Fruit fly (Drosophila melanogaster) whole organism, embryonic: ENCODE measurements around the gene Prx1.

ENCODE experiments used
- Abd-B ChIP-seq: fragments of 200-800 bp; sonication (Bioruptor generic); optimal IDR thresholded peaks from 2 replicates; lab custom pipeline; 2018; ENCODE audit warnings: missing biosample characterization, mild to moderate bottlenecking, missing genetic modification characterization, moderate library complexity
- CG11504 ChIP-seq: fragments of 200-800 bp; sonication (Bioruptor generic); optimal IDR thresholded peaks from 3 replicates; lab custom pipeline; 2019; ENCODE audit warnings: missing biosample characterization, mild to moderate bottlenecking, missing genetic modification characterization, moderate library complexity
- CG12071 ChIP-seq: fragments of 200-800 bp; sonication (Bioruptor generic); optimal IDR thresholded peaks from 3 replicates; lab custom pipeline; 2018; ENCODE audit warnings: missing biosample characterization, mild to moderate bottlenecking, missing genetic modification characterization
- CG14667 ChIP-seq: fragments of 200-800 bp; sonication (Bioruptor generic); IDR thresholded peaks from 2 replicates; pipeline ENCODE4 v1.3.6; 2022; ENCODE audit warnings: missing biosample characterization, missing genetic modification characterization
- CG15601 ChIP-seq: fragments of 200-800 bp; sonication (Bioruptor generic); optimal IDR thresholded peaks from 3 replicates; lab custom pipeline; 2019; ENCODE audit warnings: missing biosample characterization, mild to moderate bottlenecking, missing genetic modification characterization, moderate library complexity
- CG1603 ChIP-seq: fragments of 200-800 bp; sonication (Bioruptor generic); optimal IDR thresholded peaks from 2 replicates; lab custom pipeline; 2019; ENCODE audit warnings: missing biosample characterization, mild to moderate bottlenecking, missing genetic modification characterization, moderate library complexity
- CG16863 ChIP-seq: fragments of 200-800 bp; sonication (Bioruptor generic); optimal IDR thresholded peaks from 3 replicates; lab custom pipeline; 2016; ENCODE audit warnings: missing biosample characterization, missing genetic modification characterization
- CG18764 ChIP-seq: fragments of 200-800 bp; sonication (Bioruptor generic); optimal IDR thresholded peaks from 3 replicates; lab custom pipeline; 2016; ENCODE audit warnings: missing biosample characterization, missing genetic modification characterization
- CG30403 ChIP-seq: fragments of 200-800 bp; sonication (Bioruptor generic); optimal IDR thresholded peaks from 3 replicates; lab custom pipeline; 2016; ENCODE audit warnings: missing biosample characterization, missing genetic modification characterization
- CG34376 ChIP-seq: fragments of 200-800 bp; sonication (Bioruptor generic); optimal IDR thresholded peaks from 2 replicates; lab custom pipeline; 2018; ENCODE audit warnings: missing biosample characterization, mild to moderate bottlenecking, missing genetic modification characterization
- CG4360 ChIP-seq: fragments of 200-800 bp; sonication (Bioruptor generic); IDR thresholded peaks from 2 replicates; pipeline ENCODE4 v1.3.6; 2022; ENCODE audit warnings: missing biosample characterization, missing genetic modification characterization
- CG4617 ChIP-seq: fragments of 200-800 bp; sonication (Bioruptor generic); optimal IDR thresholded peaks from 3 replicates; lab custom pipeline; 2016; ENCODE audit warnings: missing biosample characterization, missing genetic modification characterization, borderline replicate concordance
- CG6765 ChIP-seq: fragments of 200-800 bp; sonication (Bioruptor generic); optimal IDR thresholded peaks from 3 replicates; lab custom pipeline; 2017; ENCODE audit warnings: missing biosample characterization, mild to moderate bottlenecking, missing genetic modification characterization
- CG6813 ChIP-seq: fragments of 200-800 bp; sonication (Bioruptor generic); optimal IDR thresholded peaks from 2 replicates; lab custom pipeline; 2017; ENCODE audit warnings: missing biosample characterization, missing genetic modification characterization, mild to moderate bottlenecking, moderate library complexity, missing genetic modification reagents
- CG7372 ChIP-seq: fragments of 200-800 bp; sonication (Bioruptor generic); IDR thresholded peaks from 2 replicates; pipeline ENCODE4 v1.3.6; 2022; ENCODE audit warnings: missing biosample characterization, missing genetic modification characterization
- CG7963 ChIP-seq: fragments of 200-800 bp; sonication (Bioruptor generic); IDR thresholded peaks from 3 replicates; pipeline ENCODE4 v1.3.6; 2022; ENCODE audit warnings: missing biosample characterization, missing genetic modification characterization; ENCODE audit not compliant: partially characterized antibody
- CG9437 ChIP-seq: fragments of 200-800 bp; sonication (Bioruptor generic); optimal IDR thresholded peaks from 2 replicates; lab custom pipeline; 2018; ENCODE audit warnings: missing biosample characterization, mild to moderate bottlenecking, missing genetic modification characterization
- CkIIα-i1 ChIP-seq: fragments of 200-800 bp; sonication (Bioruptor generic); IDR thresholded peaks from 2 replicates; pipeline ENCODE4 v1.3.6; 2022; ENCODE audit warnings: missing biosample characterization, missing genetic modification characterization
- D19A ChIP-seq: fragments of 200-800 bp; optimal IDR thresholded peaks from 3 replicates; lab custom pipeline; 2019; ENCODE audit warnings: missing biosample characterization, mild to moderate bottlenecking, missing genetic modification characterization, moderate library complexity
- Dref ChIP-seq: fragments of 200-800 bp; sonication (Bioruptor generic); IDR thresholded peaks from 2 replicates; pipeline ENCODE4 v1.3.6; 2022; ENCODE audit warnings: missing biosample characterization, missing genetic modification characterization
- E2f1 ChIP-seq: fragments of 200-800 bp; sonication (Bioruptor generic); IDR thresholded peaks from 2 replicates; pipeline ENCODE4 v1.3.6; 2022; ENCODE audit warnings: missing biosample characterization, missing genetic modification characterization
- GATAe ChIP-seq: fragments of 200-800 bp; sonication (Bioruptor generic); conservative IDR thresholded peaks from 2 replicates; pipeline ENCODE4 v1.3.6; 2022; ENCODE audit warnings: missing biosample characterization, missing genetic modification characterization
- HLH4C ChIP-seq: fragments of 200-800 bp; sonication (Bioruptor generic); IDR thresholded peaks from 3 replicates; pipeline ENCODE4 v1.3.6; 2022; ENCODE audit warnings: missing biosample characterization, missing genetic modification characterization; ENCODE audit not compliant: partially characterized antibody
- HmgZ ChIP-seq: fragments of 200-800 bp; sonication (Bioruptor generic); optimal IDR thresholded peaks from 2 replicates; lab custom pipeline; 2018; ENCODE audit warnings: missing biosample characterization, mild to moderate bottlenecking, missing genetic modification characterization
- Hsf ChIP-seq: fragments of 200-800 bp; sonication (Bioruptor generic); optimal IDR thresholded peaks from 3 replicates; lab custom pipeline; 2016; ENCODE audit warnings: missing biosample characterization, missing genetic modification characterization
- NfI ChIP-seq: fragments of 200-800 bp; sonication (Bioruptor generic); optimal IDR thresholded peaks from 3 replicates; lab custom pipeline; 2018; ENCODE audit warnings: missing biosample characterization, mild to moderate bottlenecking, missing genetic modification characterization, moderate library complexity
- Spps ChIP-seq: fragments of 200-800 bp; sonication (Bioruptor generic); optimal IDR thresholded peaks from 2 replicates; lab custom pipeline; 2018; ENCODE audit warnings: missing biosample characterization, mild to moderate bottlenecking, missing genetic modification characterization
- Sry-β ChIP-seq: fragments of 200-800 bp; sonication (Bioruptor generic); optimal IDR thresholded peaks from 2 replicates; lab custom pipeline; 2018; ENCODE audit warnings: missing biosample characterization, mild to moderate bottlenecking, missing genetic modification characterization, moderate library complexity
- ac ChIP-seq: fragments of 200-800 bp; sonication (Bioruptor generic); optimal IDR thresholded peaks from 3 replicates; lab custom pipeline; 2017; ENCODE audit warnings: missing biosample characterization, mild to moderate bottlenecking, missing genetic modification characterization
- chinmo ChIP-seq: fragments of 200-800 bp; sonication (Bioruptor generic); IDR thresholded peaks from 4 replicates; pipeline ENCODE4 v1.3.6; 2022; ENCODE audit warnings: missing biosample characterization, missing genetic modification characterization; ENCODE audit not compliant: partially characterized antibody
- crc ChIP-seq: fragments of 200-800 bp; sonication (Bioruptor generic); optimal IDR thresholded peaks from 2 replicates; lab custom pipeline; 2016; ENCODE audit warnings: missing biosample characterization, missing genetic modification characterization
- crp ChIP-seq, 2 experiments: fragments of 200-800 bp; sonication (Bioruptor generic); optimal IDR thresholded peaks; 2 replicates in 1 of 2; 3 replicates in 1 of 2; lab custom pipeline; 2017; ENCODE audit warnings: missing biosample characterization in 2 of 2, missing genetic modification characterization in 2 of 2, mild to moderate bottlenecking in 1 of 2, moderate library complexity in 1 of 2
- cwo ChIP-seq: fragments of 200-800 bp; sonication (Bioruptor generic); optimal IDR thresholded peaks from 3 replicates; lab custom pipeline; 2017; ENCODE audit warnings: missing biosample characterization, missing genetic modification characterization, mild to moderate bottlenecking, moderate library complexity, missing genetic modification reagents
- emc ChIP-seq: fragments of 200-800 bp; sonication (Bioruptor generic); optimal IDR thresholded peaks from 2 replicates; lab custom pipeline; 2016; ENCODE audit warnings: missing biosample characterization, missing genetic modification characterization
- fu2 ChIP-seq: fragments of 200-800 bp; sonication (Bioruptor generic); optimal IDR thresholded peaks from 2 replicates; lab custom pipeline; 2016; ENCODE audit warnings: missing biosample characterization, missing genetic modification characterization
- gce ChIP-seq: fragments of 200-800 bp; sonication (Bioruptor generic); IDR thresholded peaks from 3 replicates; pipeline ENCODE4 v1.3.6; 2022; ENCODE audit warnings: missing biosample characterization, missing genetic modification characterization
- her ChIP-seq: fragments of 200-800 bp; sonication (Bioruptor generic); optimal IDR thresholded peaks from 2 replicates; lab custom pipeline; 2016; ENCODE audit warnings: missing biosample characterization, missing genetic modification characterization
- knrl ChIP-seq: fragments of 200-800 bp; sonication (Bioruptor generic); IDR thresholded peaks from 3 replicates; pipeline ENCODE4 v1.3.6; 2022; ENCODE audit warnings: missing biosample characterization, missing genetic modification characterization; ENCODE audit not compliant: partially characterized antibody
- lbe ChIP-seq: fragments of 200-800 bp; sonication (Bioruptor generic); optimal IDR thresholded peaks from 2 replicates; lab custom pipeline; 2016; ENCODE audit warnings: missing biosample characterization, mild to moderate bottlenecking, missing genetic modification characterization
- lola ChIP-seq, 3 experiments: fragments of >200 bp in 2 of 3; fragments of 200-800 bp in 1 of 3; sonication (Bioruptor generic) in 1 of 3; optimal IDR thresholded peaks; 2 replicates each; lab custom pipeline; 2017 to 2019; ENCODE audit warnings: missing biosample characterization in 3 of 3, missing genetic modification characterization in 3 of 3, mild to moderate bottlenecking in 1 of 3, moderate library complexity in 1 of 3
- lov ChIP-seq, 2 experiments: fragments of 200-800 bp in 1 of 2; fragments of >200 bp in 1 of 2; sonication (Bioruptor generic) in 1 of 2; IDR thresholded peaks in 1 of 2; optimal IDR thresholded peaks in 1 of 2; 2 replicates in 1 of 2; 3 replicates in 1 of 2; pipeline versions ENCODE4 v1.3.6 to Lab custom; 2017 to 2022; ENCODE audit warnings: missing biosample characterization in 1 of 2, missing genetic modification characterization in 1 of 2
- pb ChIP-seq: fragments of 200-800 bp; sonication (Bioruptor generic); optimal IDR thresholded peaks from 3 replicates; lab custom pipeline; 2016; ENCODE audit warnings: missing biosample characterization, missing genetic modification characterization
- peb ChIP-seq: fragments of 200-800 bp; sonication (Bioruptor generic); IDR thresholded peaks from 2 replicates; pipeline ENCODE4 v1.3.6; 2022; ENCODE audit warnings: missing biosample characterization, missing genetic modification characterization
- prd ChIP-seq, 3 experiments: fragments of >200 bp in 2 of 3; fragments of 200-800 bp in 1 of 3; sonication (Bioruptor generic) in 1 of 3; optimal IDR thresholded peaks in 2 of 3; IDR thresholded peaks in 1 of 3; 2 replicates in 2 of 3; 3 replicates in 1 of 3; pipeline versions ENCODE4 v1.3.6 to Lab custom; 2017 to 2022; ENCODE audit warnings: missing biosample characterization in 1 of 3, missing genetic modification characterization in 1 of 3
- run ChIP-seq: fragments of 200-800 bp; sonication (Bioruptor generic); optimal IDR thresholded peaks from 3 replicates; lab custom pipeline; 2018; ENCODE audit warnings: missing biosample characterization, mild to moderate bottlenecking, missing genetic modification characterization
- slp2 ChIP-seq: fragments of 200-800 bp; sonication (Bioruptor generic); optimal IDR thresholded peaks from 2 replicates; lab custom pipeline; 2016; ENCODE audit warnings: missing biosample characterization, missing genetic modification characterization
- ssp ChIP-seq: fragments of 200-800 bp; sonication (Bioruptor generic); IDR thresholded peaks from 2 replicates; pipeline ENCODE4 v1.3.6; 2022; ENCODE audit warnings: missing biosample characterization, missing genetic modification characterization
- tgo ChIP-seq: fragments of 200-800 bp; sonication (Bioruptor generic); IDR thresholded peaks from 3 replicates; pipeline ENCODE4 v1.3.6; 2022; ENCODE audit warnings: missing biosample characterization, missing genetic modification characterization
- z ChIP-seq: fragments of 200-800 bp; sonication (Bioruptor generic); IDR thresholded peaks from 3 replicates; pipeline ENCODE4 v1.3.6; 2022; ENCODE audit warnings: missing biosample characterization, missing genetic modification characterization
- zfh1 ChIP-seq: fragments of 200-800 bp; sonication (Bioruptor generic); IDR thresholded peaks from 3 replicates; pipeline ENCODE4 v1.3.6; 2022; ENCODE audit warnings: missing biosample characterization, missing genetic modification characterization

The Prx1 gene

dm6 chr3L:15163414-15163813, 44.2 kb upstream of the Prx1 start, which contains the start of gene CG7011 (continued):
- TF ChIP-seq HmgZ (tag; lab: Kevin White, UChicago) (peak; percentile 30), pb (GFP tag; lab: Kevin White, UChicago) (no peak), CG4360 (GFP tag; lab: Robert Waterston, UW) (no peak), Dref (peak; percentile 66), lov (optimal IDR thresholded peaks at IDR 0.05; lab: Kevin White, UChicago) (no peak), lov (GFP tag; IDR thresholded peaks at IDR 0.05; lab: Robert Waterston, UW) (no peak), lbe (GFP tag; lab: Kevin White, UChicago) (no peak), CG7372 (GFP tag; lab: Robert Waterston, UW) (no peak), HLH4C (GFP tag; lab: Robert Waterston, UW) (0 out of 3 replicates have a peak, but pooled peaks have one; percentile 46), CG14667 (GFP tag; lab: Robert Waterston, UW) (no peak), run (tag; lab: Kevin White, UChicago) (no peak), slp2 (no peak), Spps (tag; lab: Kevin White, UChicago) (no peak), CG34376 (GFP tag; lab: Kevin White, UChicago) (no peak), lola (GFP tag; optimal IDR thresholded peaks at IDR 0.05; lab: Kevin White, UChicago) (no peak), zfh1 (GFP tag; lab: Robert Waterston, UW) (no peak), crp (GFP tag; optimal IDR thresholded peaks at IDR 0.05; lab: Kevin White, UChicago) (peak; percentile 72 to 93), prd (optimal IDR thresholded peaks at IDR 0.05; lab: Kevin White, UChicago) (no peak), prd (GFP tag; IDR thresholded peaks at IDR 0.05; lab: Robert Waterston, UW) (no peak), chinmo (GFP tag; lab: Robert Waterston, UW) (no peak), Sry-β (GFP tag; lab: Kevin White, UChicago) (no peak), Hsf (GFP tag; lab: Kevin White, UChicago) (no peak), ac (GFP tag; lab: Kevin White, UChicago) (no peak), CG1603 (tag; lab: Kevin White, UChicago) (peak; percentile 30), CG16863 (GFP tag; lab: Kevin White, UChicago) (no peak), ssp (GFP tag; lab: Robert Waterston, UW) (no peak), GATAe (no peak), CG4617 (GFP tag; lab: Kevin White, UChicago) (peak; percentile 26), CG15601 (tag; lab: Kevin White, UChicago) (no peak), z (GFP tag; lab: Robert Waterston, UW) (no peak), Abd-B (no peak), knrl (GFP tag; lab: Robert Waterston, UW) (peak; percentile 48), CG30403 (GFP tag; lab: Kevin White, UChicago) (no peak), gce (GFP tag; lab: Robert Waterston, UW) (no peak), CG7963 (GFP tag; lab: Robert Waterston, UW) (0 out of 3 replicates have a peak, but pooled peaks have one; percentile 29), CG18764 (GFP tag; lab: Kevin White, UChicago) (no peak), D19A (tag; lab: Kevin White, UChicago) (no peak), CG11504 (tag; lab: Kevin White, UChicago) (no peak), cwo (GFP tag; lab: Kevin White, UChicago) (no peak), fu2 (GFP tag; lab: Kevin White, UChicago) (no peak), CkIIα-i1 (GFP tag; lab: Robert Waterston, UW) (no peak), peb (GFP tag; lab: Robert Waterston, UW) (no peak), E2f1 (no peak), NfI (GFP tag; lab: Kevin White, UChicago) (no peak), CG9437 (GFP tag; lab: Kevin White, UChicago) (no peak), crc (GFP tag; lab: Kevin White, UChicago) (no peak), CG12071 (GFP tag; lab: Kevin White, UChicago) (no peak), CG6813 (GFP tag; lab: Kevin White, UChicago) (no peak), CG6765 (GFP tag; lab: Kevin White, UChicago) (no peak), emc (GFP tag; lab: Kevin White, UChicago) (no peak), tgo (GFP tag; lab: Robert Waterston, UW) (no peak), her (GFP tag; lab: Kevin White, UChicago) (no peak)
